Worm (Caenorhabditis elegans): ENCODE data around the gene laf-1.

DNA sequence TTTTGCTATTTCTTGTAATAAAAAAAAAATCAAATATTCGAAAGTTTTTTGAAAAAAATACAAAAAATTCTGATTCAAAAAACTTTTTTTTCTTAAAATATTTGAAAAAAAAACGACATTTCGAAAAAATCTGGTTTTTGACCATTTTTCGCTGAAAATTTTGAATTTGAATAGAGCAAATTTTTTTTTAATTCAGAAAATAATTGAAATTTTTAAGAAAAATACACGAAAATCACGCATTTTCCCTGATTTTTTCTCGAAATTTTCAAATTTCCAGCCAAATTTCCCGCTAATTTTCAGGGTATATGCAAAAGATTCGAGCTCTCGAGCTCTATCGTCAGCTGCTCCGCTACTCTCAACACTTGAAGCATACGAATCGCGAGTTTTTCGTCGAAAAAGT is 47.9 kb upstream of the laf-1 start, which contains the start of gene Y71H2AM.1:
- TF ChIP-seq fos-1 (tag; optimal IDR thresholded peaks at IDR 0.05) (no peak), nhr-25 (tag; optimal IDR thresholded peaks at IDR 0.05) (no peak), mdl-1 (tag; optimal IDR thresholded peaks at IDR 0.05) (no peak), sma-9 (GFP tag; optimal IDR thresholded peaks at IDR 0.05) (no peak), sma-9 (tag; optimal IDR thresholded peaks at IDR 0.05) (no peak), ztf-4 (tag; optimal IDR thresholded peaks at IDR 0.05) (no peak), nhr-11 (tag; optimal IDR thresholded peaks at IDR 0.05) (no peak), nhr-12 (tag; optimal IDR thresholded peaks at IDR 0.05) (no peak), lin-11 (tag; optimal IDR thresholded peaks at IDR 0.05) (no peak), ama-1 (optimal IDR thresholded peaks at IDR 0.05) (no peak)
